Fruit fly (Drosophila melanogaster) whole organism, embryonic: ENCODE data around the gene CG42395.

ENCODE experiments used
- Atf3 ChIP-seq: fragments of 200-800 bp; sonication (Bioruptor generic); optimal IDR thresholded peaks from 3 replicates; lab custom pipeline; 2016; ENCODE audit warnings: missing biosample characterization, missing genetic modification characterization
- Blimp-1 ChIP-seq: fragments of 200-800 bp; sonication (Bioruptor generic); optimal IDR thresholded peaks from 3 replicates; lab custom pipeline; 2018; ENCODE audit warnings: missing biosample characterization, missing genetic modification characterization, mild to moderate bottlenecking, moderate library complexity, missing genetic modification reagents
- CG1024 ChIP-seq: fragments of 200-800 bp; sonication (Bioruptor generic); IDR thresholded peaks from 2 replicates; pipeline ENCODE4 v1.3.6; 2022; ENCODE audit warnings: missing biosample characterization, missing genetic modification characterization
- CG10543 ChIP-seq: fragments of 200-800 bp; sonication (Bioruptor generic); optimal IDR thresholded peaks from 3 replicates; lab custom pipeline; 2017; ENCODE audit warnings: missing biosample characterization, mild to moderate bottlenecking, missing genetic modification characterization, moderate library complexity
- CG12104 ChIP-seq: fragments of 200-800 bp; sonication (Bioruptor generic); optimal IDR thresholded peaks from 3 replicates; lab custom pipeline; 2016; ENCODE audit warnings: missing biosample characterization, missing genetic modification characterization
- CG13123 ChIP-seq: fragments of 200-800 bp; sonication (Bioruptor generic); optimal IDR thresholded peaks from 2 replicates; lab custom pipeline; 2016; ENCODE audit warnings: missing biosample characterization, missing genetic modification characterization
- CG14860 ChIP-seq: fragments of 200-800 bp; sonication (Bioruptor generic); IDR thresholded peaks from 3 replicates; pipeline ENCODE4 v1.3.6; 2022; ENCODE audit warnings: missing biosample characterization, missing genetic modification characterization; ENCODE audit not compliant: partially characterized antibody
- CG16813 ChIP-seq: fragments of 200-800 bp; sonication (Bioruptor generic); IDR thresholded peaks from 3 replicates; pipeline ENCODE4 v1.3.6; 2022; ENCODE audit warnings: missing biosample characterization, missing genetic modification characterization; ENCODE audit not compliant: partially characterized antibody
- CG17359 ChIP-seq: fragments of 200-800 bp; sonication (Bioruptor generic); optimal IDR thresholded peaks from 3 replicates; lab custom pipeline; 2018; ENCODE audit warnings: missing biosample characterization, mild to moderate bottlenecking, missing genetic modification characterization, moderate library complexity
- CG17802 ChIP-seq: fragments of 200-800 bp; sonication (Bioruptor generic); optimal IDR thresholded peaks from 2 replicates; lab custom pipeline; 2018; ENCODE audit warnings: missing biosample characterization, mild to moderate bottlenecking, missing genetic modification characterization, moderate library complexity
- CG18764 ChIP-seq: fragments of 200-800 bp; sonication (Bioruptor generic); optimal IDR thresholded peaks from 3 replicates; lab custom pipeline; 2016; ENCODE audit warnings: missing biosample characterization, missing genetic modification characterization
- CG2116 ChIP-seq: fragments of 200-800 bp; sonication (Bioruptor generic); optimal IDR thresholded peaks from 3 replicates; lab custom pipeline; 2018; ENCODE audit warnings: missing biosample characterization, mild to moderate bottlenecking, missing genetic modification characterization
- CG2120 ChIP-seq: fragments of 200-800 bp; sonication (Bioruptor generic); optimal IDR thresholded peaks from 3 replicates; lab custom pipeline; 2016; ENCODE audit warnings: missing biosample characterization, missing genetic modification characterization
- CG34422 ChIP-seq: fragments of 200-800 bp; sonication (Bioruptor generic); IDR thresholded peaks from 3 replicates; pipeline ENCODE4 v1.3.6; 2022; ENCODE audit warnings: missing biosample characterization, missing genetic modification characterization
- CG3995 ChIP-seq: fragments of 200-800 bp; sonication (Bioruptor generic); optimal IDR thresholded peaks from 3 replicates; lab custom pipeline; 2016; ENCODE audit warnings: missing biosample characterization, missing genetic modification characterization
- CG6765 ChIP-seq: fragments of 200-800 bp; sonication (Bioruptor generic); optimal IDR thresholded peaks from 3 replicates; lab custom pipeline; 2017; ENCODE audit warnings: missing biosample characterization, mild to moderate bottlenecking, missing genetic modification characterization
- CG7357 ChIP-seq: fragments of 200-800 bp; sonication (Bioruptor generic); IDR thresholded peaks from 3 replicates; pipeline ENCODE4 v1.3.6; 2022; ENCODE audit warnings: missing biosample characterization, missing genetic modification characterization
- CG9817 ChIP-seq: fragments of 200-800 bp; sonication (Bioruptor generic); optimal IDR thresholded peaks from 2 replicates; lab custom pipeline; 2018; ENCODE audit warnings: missing biosample characterization, mild to moderate bottlenecking, missing genetic modification characterization, moderate library complexity
- Dad ChIP-seq: fragments of 200-800 bp; sonication (Bioruptor generic); optimal IDR thresholded peaks from 3 replicates; lab custom pipeline; 2016; ENCODE audit warnings: missing biosample characterization, missing genetic modification characterization
- H2.0 ChIP-seq: fragments of 200-800 bp; sonication (Bioruptor generic); IDR thresholded peaks from 2 replicates; pipeline ENCODE4 v1.3.6; 2022; ENCODE audit warnings: missing biosample characterization, missing genetic modification characterization
- HLH3B ChIP-seq: fragments of 200-800 bp; sonication (Bioruptor generic); IDR thresholded peaks from 2 replicates; pipeline ENCODE4 v1.3.6; 2022; ENCODE audit warnings: missing biosample characterization, missing genetic modification characterization
- Hmx ChIP-seq: fragments of 200-800 bp; sonication (Bioruptor generic); optimal IDR thresholded peaks from 2 replicates; lab custom pipeline; 2016; ENCODE audit warnings: missing biosample characterization, missing genetic modification characterization
- Hr78 ChIP-seq, 2 experiments: fragments of 200-800 bp in 1 of 2; fragments of >200 bp in 1 of 2; sonication (Bioruptor generic) in 1 of 2; optimal IDR thresholded peaks; 2 replicates each; lab custom pipeline; 2017 to 2019; ENCODE audit warnings: missing biosample characterization in 2 of 2, missing genetic modification characterization in 2 of 2, mild to moderate bottlenecking in 1 of 2, moderate library complexity in 1 of 2
- NK7.1 ChIP-seq: fragments of 200-800 bp; sonication (Bioruptor generic); optimal IDR thresholded peaks from 3 replicates; lab custom pipeline; 2016; ENCODE audit warnings: missing biosample characterization, missing genetic modification characterization
- Poxn ChIP-seq: fragments of 200-800 bp; sonication (Bioruptor generic); IDR thresholded peaks from 2 replicates; pipeline ENCODE4 v1.3.6; 2022; ENCODE audit warnings: missing biosample characterization, missing genetic modification characterization
- Ravus ChIP-seq: fragments of 200-800 bp; sonication (Bioruptor generic); IDR thresholded peaks from 2 replicates; pipeline ENCODE4 v1.3.6; 2022; ENCODE audit warnings: missing biosample characterization, missing genetic modification characterization
- Rfx ChIP-seq: fragments of 200-800 bp; sonication (Bioruptor generic); IDR thresholded peaks from 2 replicates; pipeline ENCODE4 v1.3.6; 2022; ENCODE audit warnings: missing biosample characterization, missing genetic modification characterization
- abd-A ChIP-seq: fragments of 200-800 bp; sonication (Bioruptor generic); optimal IDR thresholded peaks from 3 replicates; lab custom pipeline; 2019; ENCODE audit warnings: missing biosample characterization, mild to moderate bottlenecking, missing genetic modification characterization, moderate library complexity
- ac ChIP-seq: fragments of 200-800 bp; sonication (Bioruptor generic); optimal IDR thresholded peaks from 3 replicates; lab custom pipeline; 2017; ENCODE audit warnings: missing biosample characterization, mild to moderate bottlenecking, missing genetic modification characterization
- bsh ChIP-seq, 2 experiments: fragments of 200-800 bp; sonication (Bioruptor generic); optimal IDR thresholded peaks; 2 replicates each; lab custom pipeline; 2017 to 2018; ENCODE audit warnings: mild to moderate bottlenecking in 2 of 2, missing biosample characterization in 2 of 2, missing genetic modification characterization in 2 of 2, moderate library complexity in 1 of 2
- chn ChIP-seq: fragments of 200-800 bp; sonication (Bioruptor generic); optimal IDR thresholded peaks from 2 replicates; lab custom pipeline; 2016; ENCODE audit warnings: missing biosample characterization, missing genetic modification characterization
- dysf ChIP-seq: fragments of 200-800 bp; sonication (Bioruptor generic); IDR thresholded peaks from 3 replicates; pipeline ENCODE4 v1.3.6; 2022; ENCODE audit warnings: missing biosample characterization, missing genetic modification characterization
- eve ChIP-seq, 2 experiments: fragments of >200 bp; optimal IDR thresholded peaks; 2 replicates each; lab custom pipeline; 2017; ENCODE audit warnings: missing biosample characterization in 2 of 2, missing genetic modification characterization in 2 of 2
- exex ChIP-seq: fragments of 200-800 bp; sonication (Bioruptor generic); optimal IDR thresholded peaks from 4 replicates; lab custom pipeline; 2018; ENCODE audit warnings: missing biosample characterization, mild to moderate bottlenecking, missing genetic modification characterization, moderate library complexity
- fd102C ChIP-seq: fragments of 200-800 bp; sonication (Bioruptor generic); optimal IDR thresholded peaks from 2 replicates; lab custom pipeline; 2018; ENCODE audit warnings: missing biosample characterization, mild to moderate bottlenecking, missing genetic modification characterization, moderate library complexity
- gcm ChIP-seq: fragments of 200-800 bp; sonication (Bioruptor generic); optimal IDR thresholded peaks from 2 replicates; lab custom pipeline; 2019; ENCODE audit warnings: missing biosample characterization, mild to moderate bottlenecking, missing genetic modification characterization, moderate library complexity
- her ChIP-seq: fragments of 200-800 bp; sonication (Bioruptor generic); optimal IDR thresholded peaks from 2 replicates; lab custom pipeline; 2016; ENCODE audit warnings: missing biosample characterization, missing genetic modification characterization
- insv ChIP-seq, 2 experiments: fragments of 200-800 bp; sonication (Bioruptor generic); optimal IDR thresholded peaks; 3 replicates each; lab custom pipeline; 2016 to 2018; ENCODE audit warnings: missing biosample characterization in 2 of 2, missing genetic modification characterization in 2 of 2
- nau ChIP-seq: fragments of 200-800 bp; sonication (Bioruptor generic); optimal IDR thresholded peaks from 3 replicates; lab custom pipeline; 2017; ENCODE audit warnings: missing biosample characterization, mild to moderate bottlenecking, missing genetic modification characterization, missing genetic modification reagents
- pfk ChIP-seq: fragments of 200-800 bp; sonication (Bioruptor generic); optimal IDR thresholded peaks from 2 replicates; lab custom pipeline; 2018; ENCODE audit warnings: missing biosample characterization, mild to moderate bottlenecking, missing genetic modification characterization, moderate library complexity
- salm ChIP-seq: fragments of 200-800 bp; sonication (Bioruptor generic); optimal IDR thresholded peaks from 2 replicates; lab custom pipeline; 2018; ENCODE audit warnings: missing biosample characterization, mild to moderate bottlenecking, missing genetic modification characterization
- sens ChIP-seq: fragments of 200-800 bp; sonication (Bioruptor generic); peaks from one replicate; lab custom pipeline; 2016; ENCODE audit warnings: missing biosample characterization, missing genetic modification characterization
- shn ChIP-seq: fragments of 200-800 bp; sonication (Bioruptor generic); optimal IDR thresholded peaks from 3 replicates; lab custom pipeline; 2016; ENCODE audit warnings: missing biosample characterization, missing genetic modification characterization
- tll ChIP-seq, 2 experiments: fragments of 200-800 bp in 1 of 2; fragments of >200 bp in 1 of 2; sonication (Bioruptor generic) in 1 of 2; optimal IDR thresholded peaks; 2 replicates each; lab custom pipeline; 2017 to 2019; ENCODE audit warnings: missing biosample characterization in 2 of 2, missing genetic modification characterization in 2 of 2, mild to moderate bottlenecking in 1 of 2, moderate library complexity in 1 of 2
- unpg ChIP-seq: fragments of 200-800 bp; sonication (Bioruptor generic); optimal IDR thresholded peaks from 3 replicates; lab custom pipeline; 2018; ENCODE audit warnings: missing biosample characterization, mild to moderate bottlenecking, missing genetic modification characterization, moderate library complexity
- vnd ChIP-seq: fragments of 200-800 bp; sonication (Bioruptor generic); IDR thresholded peaks from 3 replicates; pipeline ENCODE4 v1.3.6; 2022; ENCODE audit warnings: missing biosample characterization, missing genetic modification characterization; ENCODE audit not compliant: partially characterized antibody
- wek ChIP-seq: fragments of 200-800 bp; sonication (Bioruptor generic); optimal IDR thresholded peaks from 3 replicates; lab custom pipeline; 2018; ENCODE audit warnings: missing biosample characterization, mild to moderate bottlenecking, missing genetic modification characterization, moderate library complexity
- zfh1 ChIP-seq: fragments of 200-800 bp; sonication (Bioruptor generic); IDR thresholded peaks from 3 replicates; pipeline ENCODE4 v1.3.6; 2022; ENCODE audit warnings: missing biosample characterization, missing genetic modification characterization

The CG42395 gene

dm6 chrX:9579918-9580521 lies 4.0 kb upstream of the CG42395 start, which contains the start of gene LPCAT (continued):
- TF ChIP-seq wek (GFP tag; lab: Kevin White, UChicago) (no peak), Hmx (GFP tag; lab: Kevin White, UChicago) (peak; percentile 43), HLH3B (GFP tag; lab: Robert Waterston, UW) (peak; percentile 63; the same call in 1 of the 2 replicates), CG2120 (GFP tag; lab: Kevin White, UChicago) (peak; percentile 88), zfh1 (GFP tag; lab: Robert Waterston, UW) (peak; percentile 85; the same call in 2 of the 3 replicates), tll (GFP tag; optimal IDR thresholded peaks at IDR 0.05; lab: Kevin White, UChicago) (no peak), CG10543 (peak; percentile 7), CG17802 (tag; lab: Kevin White, UChicago) (peak; percentile 48), CG3995 (GFP tag; lab: Kevin White, UChicago) (peak; percentile 26), pfk (GFP tag; lab: Kevin White, UChicago) (peak; percentile 8), abd-A (tag; lab: Kevin White, UChicago) (peak; percentile 97), Atf3 (GFP tag; lab: Kevin White, UChicago) (peak; percentile 2), CG18764 (GFP tag; lab: Kevin White, UChicago) (peak; percentile 69), unpg (GFP tag; lab: Kevin White, UChicago) (peak; percentile 37), sens (GFP tag; lab: Kevin White, UChicago) (peak; percentile 94), Ravus (GFP tag; lab: Robert Waterston, UW) (peak; percentile 5; the same call in 1 of the 2 replicates), CG14860 (GFP tag; lab: Robert Waterston, UW) (peak; percentile 49; the same call in 1 of the 3 replicates), her (peak; percentile 61), CG7357 (GFP tag; lab: Robert Waterston, UW) (peak; percentile 69; the same call in 2 of the 3 replicates), NK7.1 (no peak), exex (peak; percentile 23), ac (GFP tag; lab: Kevin White, UChicago) (no peak), Dad (peak; percentile 82), Hr78 (GFP tag; optimal IDR thresholded peaks at IDR 0.05; lab: Kevin White, UChicago) (peak in 1 of 2 experiments; percentile 86), Poxn (0 out of 2 replicates have a peak, but pooled peaks have one; percentile 32), salm (tag; lab: Kevin White, UChicago) (no peak), eve (GFP tag; optimal IDR thresholded peaks at IDR 0.05; lab: Kevin White, UChicago) (peak in 1 of 2 experiments; percentile 81), CG12104 (GFP tag; lab: Kevin White, UChicago) (peak; percentile 69), nau (no peak), CG17359 (tag; lab: Kevin White, UChicago) (peak; percentile 77), vnd (GFP tag; lab: Robert Waterston, UW) (no peak), CG9817 (tag; lab: Kevin White, UChicago) (peak; percentile 70), CG16813 (GFP tag; lab: Robert Waterston, UW) (peak; percentile 84), H2.0 (GFP tag; lab: Robert Waterston, UW) (peak; percentile 78), dysf (peak; percentile 83), chn (GFP tag; lab: Kevin White, UChicago) (peak; percentile 48), CG2116 (GFP tag; lab: Kevin White, UChicago) (peak; percentile 38), shn (GFP tag; lab: Kevin White, UChicago) (peak; percentile 56), CG13123 (GFP tag; lab: Kevin White, UChicago) (peak; percentile 58), insv (GFP tag; optimal IDR thresholded peaks at IDR 0.05; lab: Kevin White, UChicago) (no peak), gcm (no peak), CG34422 (GFP tag; lab: Robert Waterston, UW) (peak; percentile 81), CG1024 (GFP tag; lab: Robert Waterston, UW) (peak; percentile 54), fd102C (GFP tag; lab: Kevin White, UChicago) (peak; percentile 20), Blimp-1 (peak; percentile 54), bsh (GFP tag; optimal IDR thresholded peaks at IDR 0.05; lab: Kevin White, UChicago) (peak in 1 of 2 experiments; percentile 57), CG6765 (GFP tag; lab: Kevin White, UChicago) (peak; percentile 46), Rfx (GFP tag; lab: Robert Waterston, UW) (peak; percentile 90)
